Worm (Caenorhabditis elegans): ENCODE data around the gene VW02B12L.2.

VW02B12L.2 gene

DNA sequence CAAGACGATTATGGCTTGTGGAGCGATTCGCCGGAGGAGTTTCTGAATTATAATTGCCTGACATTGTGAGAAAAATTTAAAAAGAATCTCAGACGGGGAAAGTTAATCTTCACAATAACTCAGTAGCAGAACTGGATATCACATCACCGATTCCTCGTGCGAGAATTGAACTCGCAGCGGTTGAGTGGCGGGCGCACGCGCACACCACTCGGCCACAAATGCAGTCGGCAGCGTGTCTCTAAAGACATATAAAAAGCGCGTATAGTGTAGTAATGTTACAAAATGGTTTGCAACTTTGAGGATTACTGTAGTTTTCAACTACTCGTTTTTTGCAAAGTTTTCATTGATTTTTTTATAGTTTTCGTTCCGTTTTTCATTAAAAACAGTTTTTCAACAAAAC is 44.5 kb upstream of the VW02B12L.2 start:
- TF ChIP-seq zim-3 (tag; optimal IDR thresholded peaks at IDR 0.05) = peak; percentile 94
- peak; percentile 79 for TF ChIP-seq attf-6 (GFP tag; IDR thresholded peaks at IDR 0.05)
- TF ChIP-seq attf-3 (GFP tag; conservative IDR thresholded peaks at IDR 0.05) = peak; percentile 71
- TF ChIP-seq F33H1.4 (GFP tag; IDR thresholded peaks at IDR 0.05) = peak; percentile 63
- TF ChIP-seq hsf-1 (GFP tag; IDR thresholded peaks at IDR 0.05) = peak; percentile 64; the same call in 1 of the 2 replicates
- peak; percentile 41 for TF ChIP-seq ztf-3 (GFP tag; optimal IDR thresholded peaks at IDR 0.05)
- peak; percentile 67 for TF ChIP-seq ccch-3 (GFP tag; optimal IDR thresholded peaks at IDR 0.05)
- TF ChIP-seq snpc-4 (GFP tag; optimal IDR thresholded peaks at IDR 0.05) = peak; percentile 83
- peak; percentile 62 to 82 (median 77) for TF ChIP-seq snpc-4 (tag; optimal IDR thresholded peaks at IDR 0.05)
- TF ChIP-seq ekl-4 (GFP tag; IDR thresholded peaks at IDR 0.05) = peak; percentile 92
- TF ChIP-seq dpff-1 (tag; optimal IDR thresholded peaks at IDR 0.05) = peak; percentile 52
- TF ChIP-seq aptf-3 (GFP tag; IDR thresholded peaks at IDR 0.05) = 0 out of 2 replicates have a peak, but pooled peaks have one; percentile 58
- TF ChIP-seq F10E7.11 (tag; optimal IDR thresholded peaks at IDR 0.05) = peak; percentile 92
- TF ChIP-seq ets-4 (GFP tag; optimal IDR thresholded peaks at IDR 0.05) = peak; percentile 94
- TF ChIP-seq F22D6.2 (tag; optimal IDR thresholded peaks at IDR 0.05) = peak; percentile 63
- peak; percentile 95 for TF ChIP-seq ZK185.1 (tag; optimal IDR thresholded peaks at IDR 0.05; ENCODE audit: poor library complexity, severe bottlenecking)
- peak; percentile 72 for TF ChIP-seq B0019.2 (GFP tag; conservative IDR thresholded peaks at IDR 0.05)
- peak; percentile 66 for TF ChIP-seq lin-40 (tag; optimal IDR thresholded peaks at IDR 0.05)
- peak in 1 of 3 experiments; percentile 78 for TF ChIP-seq lin-35 (GFP tag; optimal IDR thresholded peaks at IDR 0.05)
- peak; percentile 93 for TF ChIP-seq snpc-3.4 (tag; optimal IDR thresholded peaks at IDR 0.05)
- 0 out of 2 replicates have a peak, but pooled peaks have one; percentile 31 for TF ChIP-seq Y95B8A.8 (GFP tag; IDR thresholded peaks at IDR 0.05)
- peak; percentile 86 for TF ChIP-seq sea-2 (GFP tag; IDR thresholded peaks at IDR 0.05)
- TF ChIP-seq ztf-25 (GFP tag; IDR thresholded peaks at IDR 0.05) = peak; percentile 97
- TF ChIP-seq mel-28 (tag; optimal IDR thresholded peaks at IDR 0.05; ENCODE audit: borderline replicate concordance) = peak; percentile 70
- peak; percentile 15 for TF ChIP-seq xnd-1 (tag; optimal IDR thresholded peaks at IDR 0.05)
- TF ChIP-seq somi-1 (GFP tag; optimal IDR thresholded peaks at IDR 0.05) = peak; percentile 88
- peak; percentile 67 to 78 for TF ChIP-seq let-607 (tag; optimal IDR thresholded peaks at IDR 0.05)
- peak; percentile 87; the same call in 1 of the 2 replicates for TF ChIP-seq lag-1 (GFP tag; IDR thresholded peaks at IDR 0.05)
- TF ChIP-seq rec-8 (tag; optimal IDR thresholded peaks at IDR 0.05) = peak; percentile 92 to 98
- TF ChIP-seq T26A5.8 (tag; optimal IDR thresholded peaks at IDR 0.05) = peak; percentile 94
- TF ChIP-seq fkh-3 (tag; optimal IDR thresholded peaks at IDR 0.05) = peak; percentile 97
- peak; percentile 86 for TF ChIP-seq madf-6 (GFP tag; IDR thresholded peaks at IDR 0.05)
- TF ChIP-seq lir-1 (GFP tag; conservative IDR thresholded peaks at IDR 0.05) = peak; percentile 84
- no peak for TF ChIP-seq unc-62 (GFP tag; optimal IDR thresholded peaks at IDR 0.05)
- TF ChIP-seq F57C9.4 (tag; optimal IDR thresholded peaks at IDR 0.05) = peak; percentile 72
- TF ChIP-seq madf-3 (GFP tag; IDR thresholded peaks at IDR 0.05) = 0 out of 2 replicates have a peak, but pooled peaks have one; percentile 44
- peak; percentile 91 for TF ChIP-seq pbrm-1 (GFP tag; IDR thresholded peaks at IDR 0.05)
- TF ChIP-seq F23B12.7 (tag; optimal IDR thresholded peaks at IDR 0.05; ENCODE audit: insufficient read depth) = peak; percentile 89
- TF ChIP-seq athp-1 (tag; optimal IDR thresholded peaks at IDR 0.05) = peak; percentile 91
- TF ChIP-seq ztf-22 (GFP tag; optimal IDR thresholded peaks at IDR 0.05) = peak; percentile 57
- peak; percentile 93 for TF ChIP-seq nfyb-1 (GFP tag; IDR thresholded peaks at IDR 0.05)
- peak; percentile 98 for TF ChIP-seq him-1 (tag; optimal IDR thresholded peaks at IDR 0.05)
- TF ChIP-seq hlh-12 (tag; optimal IDR thresholded peaks at IDR 0.05) = peak; percentile 85
- peak; percentile 83 for TF ChIP-seq Y53F4B.3 (GFP tag; IDR thresholded peaks at IDR 0.05)
- TF ChIP-seq tbp1 (GFP tag; optimal IDR thresholded peaks at IDR 0.05) = peak; percentile 100
- TF ChIP-seq bed-1 (GFP tag; IDR thresholded peaks at IDR 0.05) = peak; percentile 87; the same call in 1 of the 2 replicates
- TF ChIP-seq lsl-1 (GFP tag; optimal IDR thresholded peaks at IDR 0.05) = peak; percentile 82
- TF ChIP-seq atf-7 (tag; optimal IDR thresholded peaks at IDR 0.05) = peak; percentile 86

All from whole organism, young adult.